Worm (Caenorhabditis elegans) whole organism, mixed stage, embryonic: ENCODE measurements around the gene vars-1.

Source experiments
- M03D4.4 ChIP-seq: sonication (generic microtip); optimal IDR thresholded peaks from 2 replicates; lab custom pipeline; 2017; ENCODE audit warnings: mild to moderate bottlenecking, missing genetic modification characterization, missing compliant biosample characterization
- blmp-1 ChIP-seq: fragments of 150-350 bp; optimal IDR thresholded peaks from 2 replicates; lab custom pipeline; 2014; ENCODE audit warnings: missing biosample characterization, missing genetic modification characterization
- ceh-39 ChIP-seq: fragments of 150-350 bp; optimal IDR thresholded peaks from 2 replicates; lab custom pipeline; 2014; ENCODE audit warnings: missing biosample characterization, missing genetic modification characterization
- ceh-43 ChIP-seq: fragments of 200-800 bp; sonication (Bioruptor generic); optimal IDR thresholded peaks from 2 replicates; lab custom pipeline; 2018; ENCODE audit warnings: mild to moderate bottlenecking, missing genetic modification characterization, moderate library complexity, missing compliant biosample characterization
- ces-1 ChIP-seq: fragments of 150-350 bp; optimal IDR thresholded peaks from 2 replicates; lab custom pipeline; 2014; ENCODE audit warnings: missing biosample characterization, missing genetic modification reagents, missing genetic modification characterization
- cnd-1 ChIP-seq: fragments of 200-800 bp; sonication (Bioruptor generic); optimal IDR thresholded peaks from 2 replicates; lab custom pipeline; 2018; ENCODE audit warnings: mild to moderate bottlenecking, missing genetic modification characterization, missing compliant biosample characterization
- elt-1 ChIP-seq: sonication (generic microtip); optimal IDR thresholded peaks from 2 replicates; lab custom pipeline; 2017; ENCODE audit warnings: missing genetic modification characterization, mild to moderate bottlenecking, missing compliant biosample characterization, antibody characterized with exemption, moderate library complexity, borderline replicate concordance; ENCODE audit not compliant: insufficient read depth
- hlh-1 ChIP-seq: fragments of 150-350 bp; optimal IDR thresholded peaks from 2 replicates; lab custom pipeline; 2014; ENCODE audit warnings: missing biosample characterization, missing genetic modification reagents, missing genetic modification characterization
- lin-32 ChIP-seq: fragments of 200-800 bp; sonication (Bioruptor generic); optimal IDR thresholded peaks from 2 replicates; lab custom pipeline; 2018; ENCODE audit warnings: mild to moderate bottlenecking, missing genetic modification characterization, missing compliant biosample characterization
- lsy-2 ChIP-seq: fragments of 150-350 bp; optimal IDR thresholded peaks from 2 replicates; lab custom pipeline; 2014; ENCODE audit warnings: missing biosample characterization, missing genetic modification characterization
- mab-5 ChIP-seq: fragments of 150-350 bp; optimal IDR thresholded peaks from 2 replicates; lab custom pipeline; 2014; ENCODE audit warnings: missing biosample characterization, missing genetic modification characterization
- mls-2 ChIP-seq: sonication (generic microtip); optimal IDR thresholded peaks from 2 replicates; lab custom pipeline; 2016; ENCODE audit warnings: mild to moderate bottlenecking, missing genetic modification characterization, moderate library complexity, missing compliant biosample characterization
- nhr-28 ChIP-seq: fragments of 150-350 bp; optimal IDR thresholded peaks from 2 replicates; lab custom pipeline; 2014; ENCODE audit warnings: missing biosample characterization, missing genetic modification characterization
- nhr-76 ChIP-seq: sonication (generic microtip); optimal IDR thresholded peaks from 2 replicates; lab custom pipeline; 2017; ENCODE audit warnings: missing biosample characterization, missing genetic modification characterization
- pha-4 ChIP-seq: fragments of 150-350 bp; optimal IDR thresholded peaks from 2 replicates; lab custom pipeline; 2018; ENCODE audit warnings: missing biosample characterization, missing genetic modification reagents, missing genetic modification characterization
- sem-2 ChIP-seq: fragments of 200-800 bp; sonication (Bioruptor generic); optimal IDR thresholded peaks from 2 replicates; lab custom pipeline; 2018; ENCODE audit warnings: mild to moderate bottlenecking, missing genetic modification characterization, missing compliant biosample characterization
- unc-120 ChIP-seq: sonication (generic microtip); optimal IDR thresholded peaks from 2 replicates; lab custom pipeline; 2017; ENCODE audit warnings: missing genetic modification characterization, missing compliant biosample characterization; ENCODE audit not compliant: poor library complexity, severe bottlenecking
- unc-39 ChIP-seq: fragments of 150-350 bp; optimal IDR thresholded peaks from 2 replicates; lab custom pipeline; 2014; ENCODE audit warnings: missing biosample characterization, missing genetic modification characterization
- ztf-11 ChIP-seq: fragments of 150-350 bp; optimal IDR thresholded peaks from 2 replicates; lab custom pipeline; 2014; ENCODE audit warnings: missing biosample characterization, missing genetic modification characterization

The vars-1 gene

DNA sequence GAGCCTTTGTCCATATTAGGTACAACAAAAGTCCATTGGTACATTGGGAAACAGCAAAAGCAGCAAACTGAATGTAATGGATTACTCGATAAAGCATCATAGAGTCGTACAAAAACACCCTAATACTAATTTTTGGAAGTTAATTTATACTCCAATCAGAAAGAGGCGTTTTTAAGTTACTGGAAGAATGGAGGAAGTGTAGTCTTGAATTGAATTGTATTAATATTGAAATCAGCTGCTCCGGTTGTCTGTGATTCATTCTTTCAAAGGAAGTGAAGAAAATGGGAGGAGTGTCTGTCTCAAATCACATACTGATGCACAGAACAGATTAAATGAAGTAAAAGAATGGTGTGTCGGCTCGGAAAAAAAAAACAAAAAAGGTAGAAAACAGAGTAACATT is 50.4 kb downstream of the vars-1 start, which contains the start of gene str-131:
str-131 (minus strand) TSS at position 101 of the 400 bp plus-strand sequence.
- TF ChIP-seq unc-39 (tag; lab: Kevin White, UChicago), result no peak
- TF ChIP-seq cnd-1 (tag; lab: Kevin White, UChicago), result no peak
- TF ChIP-seq lsy-2, result no peak
- TF ChIP-seq sem-2 (GFP tag; lab: Kevin White, UChicago), result no peak
- no peak for TF ChIP-seq elt-1 (tag; lab: Kevin White, UChicago)
- TF ChIP-seq M03D4.4 (tag; lab: Kevin White, UChicago), result no peak
- no peak for TF ChIP-seq blmp-1 (tag; lab: Kevin White, UChicago)
- no peak for TF ChIP-seq ceh-39 (tag; lab: Kevin White, UChicago)
- TF ChIP-seq ces-1 (GFP tag; lab: Kevin White, UChicago), result no peak
- TF ChIP-seq lin-32 (GFP tag; lab: Kevin White, UChicago), result no peak
- TF ChIP-seq pha-4 (tag; lab: Kevin White, UChicago), result no peak
- no peak for TF ChIP-seq hlh-1 (tag; lab: Kevin White, UChicago)
- no peak for TF ChIP-seq nhr-76 (tag; lab: Kevin White, UChicago)
- TF ChIP-seq unc-120 (tag; lab: Kevin White, UChicago), result no peak
- no peak for TF ChIP-seq nhr-28
- no peak for TF ChIP-seq mab-5 (tag; lab: Kevin White, UChicago)
- TF ChIP-seq ztf-11 (tag; lab: Kevin White, UChicago), result no peak
- TF ChIP-seq ceh-43 (GFP tag; lab: Kevin White, UChicago), result no peak
- TF ChIP-seq mls-2 (tag; lab: Kevin White, UChicago), result no peak
